Fruit fly (Drosophila melanogaster): ENCODE data around the gene CG11694.

Gene CG11694

dm6 chr3R:8303848-8304247 is 8.1 kb downstream of the CG11694 start, which contains the start of gene nac:
Gene nac, minus strand, starts transcription at chr3R:8304023.
- TF ChIP-seq Sin3A (optimal IDR thresholded peaks at IDR 0.05): no peak
- no peak for TF ChIP-seq h (optimal IDR thresholded peaks at IDR 0.05)
- TF ChIP-seq ttk (optimal IDR thresholded peaks at IDR 0.05): no peak
- no peak for TF ChIP-seq Myc (optimal IDR thresholded peaks at IDR 0.05)

dm6 chr3R:8300928-8301752 is 10.8 kb downstream of the CG11694 start, which contains the start of the genes CG9626 and mRpL1:
Gene CG9626, minus strand, starts transcription at chr3R:8300978.
Gene mRpL1, plus strand, starts transcription at chr3R:8301440.
- no peak for TF ChIP-seq insv (optimal IDR thresholded peaks at IDR 0.05)
- TF ChIP-seq psq (optimal IDR thresholded peaks at IDR 0.05): no peak
- no peak for TF ChIP-seq Myc (optimal IDR thresholded peaks at IDR 0.05)
- TF ChIP-seq Sin3A (optimal IDR thresholded peaks at IDR 0.05): no peak
- TF ChIP-seq h (optimal IDR thresholded peaks at IDR 0.05): no peak
- TF ChIP-seq ttk (optimal IDR thresholded peaks at IDR 0.05): no peak

- TF ChIP-seq Myc (optimal IDR thresholded peaks at IDR 0.05) (no peak), insv (optimal IDR thresholded peaks at IDR 0.05) (no peak), ttk (optimal IDR thresholded peaks at IDR 0.05) (no peak), h (optimal IDR thresholded peaks at IDR 0.05) (no peak), psq (optimal IDR thresholded peaks at IDR 0.05) (no peak), Sin3A (optimal IDR thresholded peaks at IDR 0.05) (no peak)
Observed at dm6 chr3R:8292034-8292433, 19.9 kb downstream of the CG11694 start, which contains the start of gene CG31463. Gene CG31463, plus strand, starts transcription at chr3R:8292335.

dm6 chr3R:8290940-8291339 is 21.0 kb downstream of the CG11694 start, which contains the start of gene CG31464:
Gene CG31464, plus strand, starts transcription at chr3R:8291240.
- TF ChIP-seq h (optimal IDR thresholded peaks at IDR 0.05) (no peak), psq (optimal IDR thresholded peaks at IDR 0.05) (no peak), ttk (optimal IDR thresholded peaks at IDR 0.05) (no peak), Myc (optimal IDR thresholded peaks at IDR 0.05) (no peak), insv (optimal IDR thresholded peaks at IDR 0.05) (no peak), Sin3A (optimal IDR thresholded peaks at IDR 0.05) (no peak)

dm6 chr3R:8290478-8290877 is 21.5 kb downstream of the CG11694 start, which contains the start of gene CG11672:
Gene CG11672, minus strand, starts transcription at chr3R:8290578.
- TF ChIP-seq insv (optimal IDR thresholded peaks at IDR 0.05) (no peak), h (optimal IDR thresholded peaks at IDR 0.05) (no peak)

- TF ChIP-seq Myc (optimal IDR thresholded peaks at IDR 0.05): no peak
- no peak for TF ChIP-seq psq (optimal IDR thresholded peaks at IDR 0.05)
- TF ChIP-seq ttk (optimal IDR thresholded peaks at IDR 0.05): no peak
- no peak for TF ChIP-seq h (optimal IDR thresholded peaks at IDR 0.05)
- TF ChIP-seq insv (optimal IDR thresholded peaks at IDR 0.05): no peak
- no peak for TF ChIP-seq Sin3A (optimal IDR thresholded peaks at IDR 0.05)
Observed at dm6 chr3R:8288790-8289189, 23.1 kb downstream of the CG11694 start.

- TF ChIP-seq Myc (optimal IDR thresholded peaks at IDR 0.05) (no peak), Sin3A (optimal IDR thresholded peaks at IDR 0.05) (no peak), psq (optimal IDR thresholded peaks at IDR 0.05) (no peak), h (optimal IDR thresholded peaks at IDR 0.05) (no peak), ttk (optimal IDR thresholded peaks at IDR 0.05) (no peak), insv (optimal IDR thresholded peaks at IDR 0.05) (no peak)
Observed at dm6 chr3R:8287697-8288096, 24.2 kb downstream of the CG11694 start, which contains the start of gene Nazo. Gene Nazo, plus strand, starts transcription at chr3R:8287876.

- no peak for TF ChIP-seq ttk (optimal IDR thresholded peaks at IDR 0.05)
- no peak for TF ChIP-seq psq (optimal IDR thresholded peaks at IDR 0.05)
- TF ChIP-seq Myc (optimal IDR thresholded peaks at IDR 0.05): no peak
- no peak for TF ChIP-seq Sin3A (optimal IDR thresholded peaks at IDR 0.05)
- no peak for TF ChIP-seq insv (optimal IDR thresholded peaks at IDR 0.05)
- no peak for TF ChIP-seq h (optimal IDR thresholded peaks at IDR 0.05)
Observed at dm6 chr3R:8285727-8286344, 26.1 kb downstream of the CG11694 start.

dm6 chr3R:8284234-8284633 is 27.7 kb downstream of the CG11694 start:
- TF ChIP-seq insv (optimal IDR thresholded peaks at IDR 0.05) (no peak), psq (optimal IDR thresholded peaks at IDR 0.05) (no peak), ttk (optimal IDR thresholded peaks at IDR 0.05) (no peak), Sin3A (optimal IDR thresholded peaks at IDR 0.05) (no peak), Myc (optimal IDR thresholded peaks at IDR 0.05) (no peak), h (optimal IDR thresholded peaks at IDR 0.05) (no peak)

- TF ChIP-seq insv (optimal IDR thresholded peaks at IDR 0.05) (no peak), Sin3A (optimal IDR thresholded peaks at IDR 0.05) (no peak), ttk (optimal IDR thresholded peaks at IDR 0.05) (no peak), psq (optimal IDR thresholded peaks at IDR 0.05) (no peak), h (optimal IDR thresholded peaks at IDR 0.05) (no peak)
Observed at dm6 chr3R:8282727-8283126, 29.2 kb downstream of the CG11694 start.

- no peak for TF ChIP-seq Sin3A (optimal IDR thresholded peaks at IDR 0.05)
- no peak for TF ChIP-seq psq (optimal IDR thresholded peaks at IDR 0.05)
- no peak for TF ChIP-seq insv (optimal IDR thresholded peaks at IDR 0.05)
- TF ChIP-seq ttk (optimal IDR thresholded peaks at IDR 0.05): no peak
- TF ChIP-seq h (optimal IDR thresholded peaks at IDR 0.05): no peak
- TF ChIP-seq Myc (optimal IDR thresholded peaks at IDR 0.05): no peak
Observed at dm6 chr3R:8279970-8280369, 32.0 kb downstream of the CG11694 start.

Measured in Kc167 (cell line).